Fruit fly (Drosophila melanogaster) whole organism, prepupa: ENCODE measurements around the gene CG10470.

Experiments
- CG15336 ChIP-seq: fragments of 200-800 bp; sonication (Bioruptor generic); IDR thresholded peaks from 2 replicates; pipeline ENCODE4 v1.3.6; 2022; ENCODE audit warnings: missing biosample characterization, missing genetic modification characterization
- CG1621 ChIP-seq: fragments of 200-800 bp; sonication (Bioruptor generic); optimal IDR thresholded peaks from 3 replicates; lab custom pipeline; 2018; ENCODE audit warnings: missing biosample characterization, mild to moderate bottlenecking, missing genetic modification characterization
- CG7368 ChIP-seq: fragments of 200-800 bp; sonication (Bioruptor generic); optimal IDR thresholded peaks from 3 replicates; lab custom pipeline; 2016; ENCODE audit warnings: missing biosample characterization, missing genetic modification characterization
- CG8632 ChIP-seq: fragments of 200-800 bp; sonication (Bioruptor generic); optimal IDR thresholded peaks from 3 replicates; lab custom pipeline; 2016; ENCODE audit warnings: missing biosample characterization, missing genetic modification characterization
- Ets21C ChIP-seq: fragments of 200-800 bp; sonication (Bioruptor generic); optimal IDR thresholded peaks from 3 replicates; lab custom pipeline; 2016; ENCODE audit warnings: missing biosample characterization, missing genetic modification characterization
- Lpt ChIP-seq: fragments of 200-800 bp; sonication (Bioruptor generic); optimal IDR thresholded peaks from 3 replicates; lab custom pipeline; 2016; ENCODE audit warnings: missing biosample characterization, missing genetic modification characterization
- Smox ChIP-seq: fragments of 200-800 bp; sonication (Bioruptor generic); optimal IDR thresholded peaks from 3 replicates; lab custom pipeline; 2016; ENCODE audit warnings: missing biosample characterization, missing genetic modification characterization
- esn ChIP-seq: fragments of 200-800 bp; sonication (Bioruptor generic); optimal IDR thresholded peaks from 2 replicates; lab custom pipeline; 2016; ENCODE audit warnings: missing biosample characterization, mild to moderate bottlenecking, missing genetic modification characterization, moderate library complexity
- fd85E ChIP-seq: fragments of 200-800 bp; sonication (Bioruptor generic); optimal IDR thresholded peaks from 3 replicates; lab custom pipeline; 2016; ENCODE audit warnings: missing biosample characterization, missing genetic modification characterization
- ss ChIP-seq, 2 experiments: fragments of 200-800 bp; sonication (Bioruptor generic); optimal IDR thresholded peaks; 2 replicates in 1 of 2; 3 replicates in 1 of 2; lab custom pipeline; 2017 to 2018; ENCODE audit warnings: mild to moderate bottlenecking in 2 of 2, missing biosample characterization in 2 of 2, missing genetic modification characterization in 2 of 2, moderate library complexity in 1 of 2
- topi ChIP-seq: fragments of 200-800 bp; sonication (Bioruptor generic); optimal IDR thresholded peaks from 3 replicates; lab custom pipeline; 2016; ENCODE audit warnings: missing biosample characterization, missing genetic modification characterization
- vri ChIP-seq: fragments of 200-800 bp; sonication (Bioruptor generic); optimal IDR thresholded peaks from 3 replicates; lab custom pipeline; 2016; ENCODE audit warnings: missing biosample characterization, mild to moderate bottlenecking, missing genetic modification characterization

dm6 chr2L:19024744-19025059 is 24.2 kb upstream of the CG10470 start:
- TF ChIP-seq topi (GFP tag; lab: Kevin White, UChicago) = no peak
- no peak for TF ChIP-seq CG7368 (GFP tag; lab: Kevin White, UChicago)
- TF ChIP-seq fd85E = no peak
- TF ChIP-seq Ets21C (GFP tag; lab: Kevin White, UChicago) = no peak
- TF ChIP-seq ss (GFP tag; optimal IDR thresholded peaks at IDR 0.05; lab: Kevin White, UChicago) = peak in 1 of 2 experiments; percentile 9
- no peak for TF ChIP-seq Lpt
- no peak for TF ChIP-seq CG1621 (tag; lab: Kevin White, UChicago)
- TF ChIP-seq CG15336 = no peak
- TF ChIP-seq esn = no peak
- no peak for TF ChIP-seq CG8632 (GFP tag; lab: Kevin White, UChicago)
- TF ChIP-seq Smox (GFP tag; lab: Kevin White, UChicago) = no peak
- TF ChIP-seq vri (GFP tag; lab: Kevin White, UChicago) = no peak
